Worm (Caenorhabditis elegans) whole organism, young adult: ENCODE results near the gene EEED8.3.

Experiments used
- C17E4.6 ChIP-seq: fragments of 200-800 bp; sonication (Bioruptor generic); IDR thresholded peaks from 2 replicates; pipeline ENCODE4 v1.3.6; 2022; ENCODE audit warnings: missing genetic modification reagents, missing genetic modification characterization, missing compliant biosample characterization
- F33H1.4 ChIP-seq: fragments of 200-800 bp; sonication (Bioruptor generic); IDR thresholded peaks from 2 replicates; pipeline ENCODE4 v1.3.6; 2022; ENCODE audit warnings: missing genetic modification reagents, missing genetic modification characterization, missing compliant biosample characterization
- T26A5.8 ChIP-seq: sonication (generic microtip); optimal IDR thresholded peaks from 2 replicates; lab custom pipeline; 2016; ENCODE audit warnings: missing genetic modification characterization, missing compliant biosample characterization
- attf-5 ChIP-seq: fragments of 200-800 bp; sonication (Bioruptor generic); optimal IDR thresholded peaks from 2 replicates; lab custom pipeline; 2018; ENCODE audit warnings: mild to moderate bottlenecking, missing genetic modification characterization, missing compliant biosample characterization
- cebp-1 ChIP-seq, 2 experiments: fragments of 200-800 bp in 1 of 2; sonication (Bioruptor generic) in 1 of 2; sonication (generic microtip) in 1 of 2; IDR thresholded peaks in 1 of 2; optimal IDR thresholded peaks in 1 of 2; 2 replicates each; pipeline versions ENCODE4 v1.3.6 to Lab custom; 2017 to 2022; ENCODE audit warnings: missing compliant biosample characterization in 2 of 2, missing genetic modification characterization in 2 of 2, mild to moderate bottlenecking in 1 of 2, missing genetic modification reagents in 1 of 2, moderate library complexity in 1 of 2
- efl-1 ChIP-seq: fragments of 150-350 bp; optimal IDR thresholded peaks from 2 replicates; lab custom pipeline; 2014; ENCODE audit warnings: missing biosample characterization, missing genetic modification reagents, missing genetic modification characterization
- egrh-3 ChIP-seq: fragments of 200-800 bp; sonication (Bioruptor generic); IDR thresholded peaks from 2 replicates; pipeline ENCODE4 v1.3.6; 2022; ENCODE audit warnings: missing genetic modification reagents, missing genetic modification characterization, missing compliant biosample characterization
- hmg-1.2 ChIP-seq: fragments of 200-800 bp; sonication (Bioruptor generic); IDR thresholded peaks from 2 replicates; pipeline ENCODE4 v1.3.6; 2022; ENCODE audit warnings: missing genetic modification reagents, missing genetic modification characterization, missing compliant biosample characterization
- hmg-20 ChIP-seq: fragments of 200-800 bp; sonication (Bioruptor generic); IDR thresholded peaks from 2 replicates; pipeline ENCODE4 v1.3.6; 2022; ENCODE audit warnings: missing genetic modification reagents, missing genetic modification characterization, missing compliant biosample characterization
- hrde-1 ChIP-seq: sonication (generic microtip); optimal IDR thresholded peaks from 2 replicates; lab custom pipeline; 2016; ENCODE audit warnings: missing genetic modification characterization, mild to moderate bottlenecking, missing compliant biosample characterization, moderate library complexity, missing genotype, missing genetic modification reagents, borderline replicate concordance
- lin-26 ChIP-seq: fragments of 200-800 bp; sonication (Bioruptor generic); IDR thresholded peaks from 2 replicates; pipeline ENCODE4 v1.3.6; 2022; ENCODE audit warnings: missing genetic modification reagents, missing genetic modification characterization, missing compliant biosample characterization
- lsl-1 ChIP-seq: fragments of 200-800 bp; sonication (Bioruptor generic); optimal IDR thresholded peaks from 2 replicates; lab custom pipeline; 2018; ENCODE audit warnings: mild to moderate bottlenecking, missing genetic modification characterization, moderate library complexity, missing compliant biosample characterization
- madf-3 ChIP-seq: fragments of 200-800 bp; sonication (Bioruptor generic); IDR thresholded peaks from 2 replicates; pipeline ENCODE4 v1.3.6; 2022; ENCODE audit warnings: missing genetic modification reagents, missing genetic modification characterization, missing compliant biosample characterization
- madf-6 ChIP-seq: fragments of 200-800 bp; sonication (Bioruptor generic); IDR thresholded peaks from 2 replicates; pipeline ENCODE4 v1.3.6; 2022; ENCODE audit warnings: missing genetic modification reagents, missing genetic modification characterization, missing compliant biosample characterization
- mel-28 ChIP-seq: sonication (generic microtip); optimal IDR thresholded peaks from 2 replicates; lab custom pipeline; 2016; ENCODE audit warnings: borderline replicate concordance, mild to moderate bottlenecking, missing genetic modification characterization, missing compliant biosample characterization
- nhr-90 ChIP-seq: sonication (generic microtip); optimal IDR thresholded peaks from 2 replicates; lab custom pipeline; 2016; ENCODE audit warnings: missing genotype, mild to moderate bottlenecking, missing genetic modification characterization, missing compliant biosample characterization
- rec-8 ChIP-seq, 2 experiments: sonication (generic microtip); optimal IDR thresholded peaks; 2 replicates each; lab custom pipeline; 2016; ENCODE audit warnings: mild to moderate bottlenecking in 2 of 2, missing genetic modification characterization in 2 of 2, missing genetic modification reagents in 2 of 2, missing genotype in 2 of 2, missing biosample characterization in 1 of 2, missing compliant biosample characterization in 1 of 2, moderate library complexity in 1 of 2
- repo-1 ChIP-seq: sonication (generic microtip); optimal IDR thresholded peaks from 2 replicates; lab custom pipeline; 2017; ENCODE audit warnings: mild to moderate bottlenecking, missing genetic modification characterization, missing compliant biosample characterization
- snpc-3.4 ChIP-seq: sonication (generic microtip); optimal IDR thresholded peaks from 2 replicates; lab custom pipeline; 2017; ENCODE audit warnings: missing genetic modification characterization, mild to moderate bottlenecking, missing compliant biosample characterization, antibody characterized with exemption, moderate library complexity, missing genotype, missing genetic modification reagents
- xnd-1 ChIP-seq: sonication (generic microtip); optimal IDR thresholded peaks from 2 replicates; lab custom pipeline; 2016; ENCODE audit warnings: missing genotype, missing genetic modification reagents, missing genetic modification characterization, missing compliant biosample characterization

The EEED8.3 gene

DNA sequence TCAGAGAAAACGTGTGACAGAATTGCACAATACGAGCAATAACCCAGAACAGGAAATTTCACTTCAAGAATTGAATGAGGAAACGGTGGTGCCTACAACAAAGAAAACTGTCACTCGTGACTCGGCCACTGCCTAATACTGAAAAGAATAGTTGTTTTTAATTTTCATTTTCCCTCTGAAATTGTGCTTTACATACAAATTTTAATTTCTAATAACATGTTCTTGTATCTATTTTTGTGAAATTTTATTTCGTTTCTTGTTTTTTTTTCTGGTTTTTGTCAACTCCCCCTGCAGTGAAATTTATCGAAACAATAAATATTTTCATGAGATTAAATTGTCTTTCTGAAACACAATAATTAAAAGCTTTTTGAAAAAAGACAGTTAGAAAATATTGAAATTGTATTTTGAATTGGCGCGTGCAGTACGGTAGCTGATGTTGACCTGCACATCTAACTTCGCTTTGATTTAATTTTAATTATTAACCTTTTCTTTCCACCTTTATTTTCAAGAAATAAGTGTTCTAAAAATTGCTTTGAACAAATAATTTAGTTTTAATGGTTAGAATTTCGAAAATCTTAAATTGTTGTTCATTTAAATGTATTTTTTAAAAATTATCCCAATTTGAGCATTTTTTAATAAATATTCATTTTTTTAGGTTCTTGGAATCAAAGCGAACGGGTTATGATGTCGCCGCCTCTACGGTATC, 41.7 kb downstream of the EEED8.3 start, which contains the start of gene daz-1 (continued):
- TF ChIP-seq lin-26: no peak
- TF ChIP-seq C17E4.6 (GFP tag; lab: Robert Waterston, UW): no peak

DNA sequence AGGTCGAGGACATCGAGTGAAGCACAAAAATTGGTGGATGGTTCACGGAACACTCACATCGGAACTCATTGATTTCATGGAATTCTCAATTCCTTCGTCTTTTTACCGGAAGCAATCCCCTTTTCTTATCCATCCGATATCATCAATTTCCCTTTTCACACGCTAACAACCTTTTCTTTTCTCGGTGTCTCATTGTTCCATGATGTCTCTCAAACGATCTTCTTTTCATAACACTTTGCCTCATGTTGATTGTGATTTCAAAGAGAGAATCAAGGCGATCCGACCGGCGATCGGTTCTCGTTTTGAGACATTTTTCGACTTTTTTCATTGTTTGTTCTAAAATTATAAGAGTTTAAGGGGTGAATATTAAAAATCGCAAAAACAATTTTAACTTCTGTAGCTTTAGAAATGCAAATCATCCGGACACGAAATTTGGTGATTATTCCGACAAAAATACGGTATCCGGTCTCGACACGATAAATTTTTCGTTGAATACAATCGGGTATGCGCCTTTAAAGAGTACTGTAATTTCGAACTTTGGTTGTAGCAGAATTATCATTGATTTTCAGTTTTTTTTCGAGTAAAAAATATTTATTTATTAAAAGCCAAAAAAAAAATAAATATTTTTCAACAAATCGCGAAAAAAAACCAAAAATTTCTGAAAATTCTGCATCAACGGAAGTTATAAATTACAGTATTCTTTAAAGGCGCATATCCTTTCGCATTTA, 44.8 kb downstream of the EEED8.3 start:
- TF ChIP-seq hrde-1 (tag; lab: Kevin White, UChicago) (no peak), xnd-1 (tag; lab: Kevin White, UChicago) (peak; percentile 39), lsl-1 (GFP tag; lab: Kevin White, UChicago) (peak; percentile 80), F33H1.4 (peak; percentile 57; the same call in 1 of the 2 replicates), madf-3 (GFP tag; lab: Robert Waterston, UW) (0 out of 2 replicates have a peak, but pooled peaks have one; percentile 46)

DNA sequence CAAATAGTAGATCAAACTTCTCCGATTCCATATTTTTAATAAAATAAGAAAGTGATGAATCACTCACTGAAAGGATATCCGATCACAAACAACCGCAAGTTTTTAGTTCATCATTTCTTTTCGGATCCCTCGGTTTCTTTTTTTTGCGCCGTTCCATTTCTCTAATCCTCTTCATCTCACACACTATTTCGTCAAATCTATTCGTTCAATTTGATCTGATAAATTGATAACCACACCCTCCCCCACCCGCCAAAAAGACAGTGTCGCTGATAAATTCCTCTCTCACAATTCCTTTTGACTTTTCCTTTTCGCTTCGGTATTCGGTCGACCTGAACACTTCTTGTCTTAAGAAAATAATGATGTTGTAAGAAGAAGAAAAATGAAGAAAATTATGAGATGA, 45.5 kb downstream of the EEED8.3 start:
- TF ChIP-seq hmg-1.2 (GFP tag; lab: Robert Waterston, UW) (peak; percentile 87), madf-6 (GFP tag; lab: Robert Waterston, UW) (no peak), repo-1 (no peak), mel-28 (no peak), T26A5.8 (tag; lab: Kevin White, UChicago) (no peak), nhr-90 (no peak), F33H1.4 (no peak), egrh-3 (GFP tag; lab: Robert Waterston, UW) (no peak)

DNA sequence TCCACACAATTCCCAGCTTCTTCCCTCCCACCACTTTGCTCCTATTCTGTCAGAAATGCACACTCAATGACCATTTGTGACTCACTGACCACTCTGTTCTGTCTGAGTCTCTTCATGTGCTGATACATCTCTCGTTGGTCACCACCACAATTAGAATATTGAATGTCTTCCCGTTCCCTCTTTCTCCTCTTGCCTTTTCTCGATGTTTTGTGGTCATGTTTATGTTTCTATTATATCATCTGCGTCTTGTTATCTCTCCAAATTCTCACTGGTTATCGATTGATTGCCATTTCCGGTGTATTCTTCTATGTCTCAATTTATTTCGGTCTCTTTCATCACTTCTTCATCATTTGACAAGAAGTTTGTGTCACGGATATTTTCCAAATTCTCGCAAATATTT, 46.8 kb downstream of the EEED8.3 start:
- TF ChIP-seq nhr-90 (no peak), attf-5 (GFP tag; lab: Kevin White, UChicago) (no peak), xnd-1 (tag; lab: Kevin White, UChicago) (no peak), snpc-3.4 (tag; lab: Kevin White, UChicago) (no peak), efl-1 (GFP tag; lab: Kevin White, UChicago) (no peak)

DNA sequence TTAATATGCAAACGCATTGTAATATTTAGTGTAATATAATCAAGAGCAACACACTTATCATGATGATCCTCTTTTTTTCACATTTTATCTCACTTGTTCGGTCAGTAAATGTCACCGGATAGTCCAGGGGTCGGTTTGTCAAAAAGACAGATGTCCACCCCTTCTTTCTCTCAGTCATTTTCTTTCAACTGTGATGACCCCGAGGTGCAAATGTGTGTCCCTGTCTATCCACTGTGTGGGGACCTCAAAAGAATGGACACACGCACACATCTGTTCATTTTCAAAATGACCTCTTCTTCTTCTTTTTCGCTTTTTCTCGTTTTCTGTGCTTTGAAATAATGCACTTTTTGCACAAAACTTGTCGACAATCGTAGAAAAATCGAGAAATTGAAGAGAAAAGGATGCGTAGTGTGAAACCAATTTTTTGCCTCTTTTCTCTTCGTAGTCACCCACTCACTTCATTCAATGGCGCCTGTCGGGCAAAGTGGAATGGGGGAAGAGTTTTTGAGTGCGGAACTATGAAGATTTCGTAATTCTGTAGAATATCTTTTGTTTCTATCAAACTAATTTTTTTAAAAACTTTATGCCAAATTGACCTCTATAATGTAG, 49.7 kb downstream of the EEED8.3 start:
- TF ChIP-seq rec-8 (tag; optimal IDR thresholded peaks at IDR 0.05; lab: Kevin White, UChicago) (no peak), cebp-1 (GFP tag; IDR thresholded peaks at IDR 0.05; lab: Robert Waterston, UW) (no peak), cebp-1 (tag; optimal IDR thresholded peaks at IDR 0.05; lab: Kevin White, UChicago) (peak; percentile 70), hmg-20 (GFP tag; lab: Robert Waterston, UW) (no peak)
